Worm (Caenorhabditis elegans) whole organism, late embryonic: ENCODE results near the gene mltn-7.

Experiments
- C08G9.2 ChIP-seq: sonication (generic microtip); optimal IDR thresholded peaks from 2 replicates; lab custom pipeline; 2016; ENCODE audit warnings: mild to moderate bottlenecking, missing genetic modification characterization, moderate library complexity, missing compliant biosample characterization
- K02D7.2 ChIP-seq: sonication (generic microtip); optimal IDR thresholded peaks from 2 replicates; lab custom pipeline; 2017; ENCODE audit warnings: mild to moderate bottlenecking, missing genetic modification characterization, missing compliant biosample characterization
- K09A11.1 ChIP-seq: sonication (generic microtip); optimal IDR thresholded peaks from 2 replicates; lab custom pipeline; 2017; ENCODE audit warnings: antibody characterized with exemption, mild to moderate bottlenecking, missing genetic modification characterization, missing compliant biosample characterization; ENCODE audit not compliant: insufficient read depth
- ceh-18 ChIP-seq: sonication (generic microtip); optimal IDR thresholded peaks from 2 replicates; lab custom pipeline; 2016; ENCODE audit warnings: missing genetic modification characterization, missing compliant biosample characterization
- ceh-22 ChIP-seq: sonication (generic microtip); optimal IDR thresholded peaks from 2 replicates; lab custom pipeline; 2017; ENCODE audit warnings: missing biosample characterization, missing genetic modification characterization
- ceh-31 ChIP-seq: sonication (generic microtip); optimal IDR thresholded peaks from 2 replicates; lab custom pipeline; 2016; ENCODE audit warnings: missing genetic modification characterization, missing compliant biosample characterization
- ceh-45 ChIP-seq: fragments of 200-800 bp; sonication (Bioruptor generic); IDR thresholded peaks from 2 replicates; pipeline ENCODE4 v1.3.6; 2022; ENCODE audit warnings: missing genetic modification reagents, missing genetic modification characterization, missing compliant biosample characterization
- ceh-48 ChIP-seq: sonication (generic microtip); optimal IDR thresholded peaks from 2 replicates; lab custom pipeline; 2016; ENCODE audit warnings: missing genetic modification characterization, inconsistent platforms, missing compliant biosample characterization
- ceh-6 ChIP-seq: fragments of 200-800 bp; sonication (Bioruptor generic); optimal IDR thresholded peaks from 2 replicates; lab custom pipeline; 2018; ENCODE audit warnings: mild to moderate bottlenecking, missing genetic modification characterization, missing compliant biosample characterization
- che-1 ChIP-seq: sonication (generic microtip); optimal IDR thresholded peaks from 2 replicates; lab custom pipeline; 2016; ENCODE audit warnings: mild to moderate bottlenecking, missing genetic modification characterization, missing compliant biosample characterization
- elt-2 ChIP-seq: sonication (generic microtip); optimal IDR thresholded peaks from 2 replicates; lab custom pipeline; 2016; ENCODE audit warnings: missing genetic modification reagents, missing genetic modification characterization, missing compliant biosample characterization
- ets-4 ChIP-seq: sonication (generic microtip); optimal IDR thresholded peaks from 2 replicates; lab custom pipeline; 2016; ENCODE audit warnings: missing genetic modification characterization, missing compliant biosample characterization
- eyg-1 ChIP-seq: sonication (generic microtip); optimal IDR thresholded peaks from 2 replicates; lab custom pipeline; 2016; ENCODE audit warnings: missing genotype, missing genetic modification characterization, missing compliant biosample characterization
- fax-1 ChIP-seq: sonication (generic microtip); optimal IDR thresholded peaks from 2 replicates; lab custom pipeline; 2016; ENCODE audit warnings: missing genotype, missing genetic modification characterization, missing compliant biosample characterization
- fkh-10 ChIP-seq: fragments of 150-350 bp; optimal IDR thresholded peaks from 2 replicates; lab custom pipeline; 2014; ENCODE audit warnings: missing biosample characterization, missing genetic modification reagents, missing genetic modification characterization
- fkh-6 ChIP-seq: sonication (generic microtip); optimal IDR thresholded peaks from 2 replicates; lab custom pipeline; 2016; ENCODE audit warnings: missing genetic modification characterization, missing compliant biosample characterization
- gmeb-2 ChIP-seq: sonication (generic microtip); optimal IDR thresholded peaks from 2 replicates; lab custom pipeline; 2016; ENCODE audit warnings: missing genetic modification characterization, inconsistent platforms, missing compliant biosample characterization
- hlh-15 ChIP-seq: sonication (generic microtip); optimal IDR thresholded peaks from 2 replicates; lab custom pipeline; 2016; ENCODE audit warnings: missing genetic modification characterization, missing compliant biosample characterization
- hlh-30 ChIP-seq: sonication (generic microtip); optimal IDR thresholded peaks from 2 replicates; lab custom pipeline; 2017; ENCODE audit warnings: antibody characterized with exemption, missing genetic modification characterization, missing compliant biosample characterization; ENCODE audit not compliant: insufficient read depth
- hlh-8 ChIP-seq: sonication (generic microtip); optimal IDR thresholded peaks from 2 replicates; lab custom pipeline; 2016; ENCODE audit warnings: missing genotype, missing genetic modification characterization, missing compliant biosample characterization
- nfya-1 ChIP-seq: sonication (generic microtip); optimal IDR thresholded peaks from 2 replicates; lab custom pipeline; 2017; ENCODE audit warnings: missing genetic modification characterization, mild to moderate bottlenecking, missing compliant biosample characterization, antibody characterized with exemption, moderate library complexity
- nhr-232 ChIP-seq: sonication (generic microtip); optimal IDR thresholded peaks from 2 replicates; lab custom pipeline; 2016; ENCODE audit warnings: missing genetic modification characterization, missing compliant biosample characterization
- npax-4 ChIP-seq: sonication (generic microtip); optimal IDR thresholded peaks from 2 replicates; lab custom pipeline; 2016; ENCODE audit warnings: missing genetic modification characterization, missing compliant biosample characterization
- odd-2 ChIP-seq: sonication (generic microtip); optimal IDR thresholded peaks from 2 replicates; lab custom pipeline; 2017; ENCODE audit warnings: antibody characterized with exemption, mild to moderate bottlenecking, missing genetic modification characterization, missing compliant biosample characterization
- pha-2 ChIP-seq: sonication (generic microtip); optimal IDR thresholded peaks from 2 replicates; lab custom pipeline; 2017; ENCODE audit warnings: mild to moderate bottlenecking, missing genetic modification characterization, missing compliant biosample characterization
- pha-4 ChIP-seq: fragments of 150-350 bp; optimal IDR thresholded peaks from 2 replicates; lab custom pipeline; 2018; ENCODE audit warnings: missing biosample characterization, missing genetic modification reagents, missing genetic modification characterization
- pqm-1 ChIP-seq: sonication (generic microtip); optimal IDR thresholded peaks from 2 replicates; lab custom pipeline; 2016; ENCODE audit warnings: missing genetic modification characterization, missing compliant biosample characterization
- pros-1 ChIP-seq: fragments of 150-350 bp; optimal IDR thresholded peaks from 2 replicates; lab custom pipeline; 2014; ENCODE audit warnings: missing biosample characterization, missing genetic modification reagents, missing genetic modification characterization
- ref-2 ChIP-seq: sonication (generic microtip); optimal IDR thresholded peaks from 2 replicates; lab custom pipeline; 2016; ENCODE audit warnings: missing genetic modification characterization, missing compliant biosample characterization
- sdc-2 ChIP-seq: sonication (generic microtip); optimal IDR thresholded peaks from 2 replicates; lab custom pipeline; 2016; ENCODE audit warnings: missing genotype, missing genetic modification characterization, missing compliant biosample characterization
- sox-2 ChIP-seq: fragments of 200-800 bp; sonication (Bioruptor generic); IDR thresholded peaks from 2 replicates; pipeline ENCODE4 v1.3.6; 2022; ENCODE audit warnings: missing genetic modification reagents, missing genetic modification characterization, missing compliant biosample characterization
- syd-9 ChIP-seq: sonication (generic microtip); optimal IDR thresholded peaks from 2 replicates; lab custom pipeline; 2016; ENCODE audit warnings: mild to moderate bottlenecking, missing genetic modification characterization, moderate library complexity, missing compliant biosample characterization
- tbx-2 ChIP-seq: sonication (generic microtip); optimal IDR thresholded peaks from 2 replicates; lab custom pipeline; 2016; ENCODE audit warnings: missing genetic modification characterization, missing compliant biosample characterization
- unc-55 ChIP-seq: sonication (generic microtip); optimal IDR thresholded peaks from 2 replicates; lab custom pipeline; 2017; ENCODE audit warnings: missing biosample characterization, missing genetic modification reagents, missing genetic modification characterization
- zip-5 ChIP-seq: sonication (generic microtip); optimal IDR thresholded peaks from 2 replicates; lab custom pipeline; 2016; ENCODE audit warnings: missing genetic modification characterization, missing compliant biosample characterization

Gene mltn-7

ce11 chrV:346005-346404, 24.1 kb upstream of the mltn-7 start:
- TF ChIP-seq odd-2 (tag; lab: Kevin White, UChicago) (no peak), sox-2 (no peak), ceh-45 (GFP tag; lab: Robert Waterston, UW) (no peak), pha-4 (tag; lab: Kevin White, UChicago) (no peak), pha-2 (tag; lab: Kevin White, UChicago) (no peak), unc-55 (GFP tag; lab: Kevin White, UChicago) (no peak), nhr-232 (tag; lab: Kevin White, UChicago) (no peak), ets-4 (tag; lab: Kevin White, UChicago) (no peak), npax-4 (tag; lab: Kevin White, UChicago) (no peak), fax-1 (no peak)

- TF ChIP-seq tbx-2 (tag; lab: Kevin White, UChicago) (no peak), sdc-2 (no peak), hlh-30 (tag; lab: Kevin White, UChicago) (peak; percentile 35), pqm-1 (tag; lab: Kevin White, UChicago) (no peak), hlh-15 (tag; lab: Kevin White, UChicago) (no peak), pros-1 (no peak)
Measured at ce11 chrV:347561-348345, 22.4 kb upstream of the mltn-7 start.

- no peak for TF ChIP-seq elt-2 (tag; lab: Kevin White, UChicago)
- no peak for TF ChIP-seq gmeb-2
- peak; percentile 54 for TF ChIP-seq nfya-1 (tag; lab: Kevin White, UChicago)
- TF ChIP-seq hlh-30 (tag; lab: Kevin White, UChicago): peak; percentile 97
- no peak for TF ChIP-seq ceh-18 (tag; lab: Kevin White, UChicago)
- TF ChIP-seq ceh-6 (GFP tag; lab: Kevin White, UChicago): no peak
- peak; percentile 79 for TF ChIP-seq ceh-48
- TF ChIP-seq C08G9.2: no peak
- TF ChIP-seq ceh-22 (tag; lab: Kevin White, UChicago): no peak
- no peak for TF ChIP-seq K09A11.1 (tag; lab: Kevin White, UChicago)
- peak; percentile 57 for TF ChIP-seq ref-2 (tag; lab: Kevin White, UChicago)
- no peak for TF ChIP-seq tbx-2 (tag; lab: Kevin White, UChicago)
- TF ChIP-seq hlh-8 (tag; lab: Kevin White, UChicago): no peak
- peak; percentile 18 for TF ChIP-seq ceh-31 (tag; lab: Kevin White, UChicago)
- no peak for TF ChIP-seq fax-1
- peak; percentile 17 for TF ChIP-seq unc-55 (GFP tag; lab: Kevin White, UChicago)
- no peak for TF ChIP-seq syd-9 (tag; lab: Kevin White, UChicago)
- no peak for TF ChIP-seq odd-2 (tag; lab: Kevin White, UChicago)
- no peak for TF ChIP-seq fkh-10
- no peak for TF ChIP-seq pha-2 (tag; lab: Kevin White, UChicago)
- TF ChIP-seq zip-5: no peak
- no peak for TF ChIP-seq eyg-1 (tag; lab: Kevin White, UChicago)
Measured at ce11 chrV:349054-349453, 21.1 kb upstream of the mltn-7 start, which contains the start of gene atg-9. atg-9 (plus strand) TSS chrV:349385.

- TF ChIP-seq fkh-6 (tag; lab: Kevin White, UChicago) (no peak), che-1 (tag; lab: Kevin White, UChicago) (no peak), nfya-1 (tag; lab: Kevin White, UChicago) (peak; percentile 72), K02D7.2 (no peak)
Measured at ce11 chrV:350822-351221, 19.3 kb upstream of the mltn-7 start.
